Fruit fly (Drosophila melanogaster) whole organism, embryonic: ENCODE results near the gene CG44838.

ENCODE experiments used
- Adf1 ChIP-seq: fragments of 200-800 bp; sonication (Bioruptor generic); IDR thresholded peaks from 2 replicates; pipeline ENCODE4 v1.3.6; 2022; ENCODE audit warnings: missing biosample characterization, missing genetic modification characterization
- CG10209 ChIP-seq: fragments of 200-800 bp; sonication (Bioruptor generic); optimal IDR thresholded peaks from 3 replicates; lab custom pipeline; 2017; ENCODE audit warnings: missing biosample characterization, mild to moderate bottlenecking, missing genetic modification characterization, missing genetic modification reagents
- CG10543 ChIP-seq: fragments of 200-800 bp; sonication (Bioruptor generic); optimal IDR thresholded peaks from 3 replicates; lab custom pipeline; 2017; ENCODE audit warnings: missing biosample characterization, mild to moderate bottlenecking, missing genetic modification characterization, moderate library complexity
- CG11247 ChIP-seq: fragments of 200-800 bp; sonication (Bioruptor generic); IDR thresholded peaks from 2 replicates; pipeline ENCODE4 v1.3.6; 2022; ENCODE audit warnings: missing biosample characterization, missing genetic modification characterization
- CG11456 ChIP-seq: fragments of 200-800 bp; sonication (Bioruptor generic); IDR thresholded peaks from 3 replicates; pipeline ENCODE4 v1.3.6; 2022; ENCODE audit warnings: missing biosample characterization, missing genetic modification characterization
- CG12299 ChIP-seq: fragments of 200-800 bp; sonication (Bioruptor generic); optimal IDR thresholded peaks from 2 replicates; lab custom pipeline; 2018; ENCODE audit warnings: missing biosample characterization, mild to moderate bottlenecking, missing genetic modification characterization
- CG12769 ChIP-seq: fragments of 200-800 bp; sonication (Bioruptor generic); optimal IDR thresholded peaks from 2 replicates; lab custom pipeline; 2019; ENCODE audit warnings: missing biosample characterization, mild to moderate bottlenecking, missing genetic modification characterization, moderate library complexity
- CG13287 ChIP-seq: fragments of 200-800 bp; sonication (Bioruptor generic); IDR thresholded peaks from 2 replicates; pipeline ENCODE4 v1.3.6; 2022; ENCODE audit warnings: missing biosample characterization, missing genetic modification characterization; ENCODE audit not compliant: partially characterized antibody
- CG1647 ChIP-seq: fragments of 200-800 bp; sonication (Bioruptor generic); optimal IDR thresholded peaks from 3 replicates; lab custom pipeline; 2016; ENCODE audit warnings: missing biosample characterization, missing genetic modification characterization
- CG17328 ChIP-seq: fragments of 200-800 bp; sonication (Bioruptor generic); IDR thresholded peaks from 2 replicates; pipeline ENCODE4 v1.3.6; 2022; ENCODE audit warnings: missing biosample characterization, missing genetic modification characterization
- CG1832 ChIP-seq: fragments of 200-800 bp; sonication (Bioruptor generic); optimal IDR thresholded peaks from 2 replicates; lab custom pipeline; 2017; ENCODE audit warnings: missing biosample characterization, mild to moderate bottlenecking, missing genetic modification characterization, inconsistent platforms
- CG31224 ChIP-seq: fragments of 200-800 bp; sonication (Bioruptor generic); IDR thresholded peaks from 2 replicates; pipeline ENCODE4 v1.3.6; 2022; ENCODE audit warnings: missing biosample characterization, missing genetic modification characterization
- CG34224 ChIP-seq: fragments of 200-800 bp; sonication (Bioruptor generic); IDR thresholded peaks from 3 replicates; pipeline ENCODE4 v1.3.6; 2022; ENCODE audit warnings: missing biosample characterization, missing genetic modification characterization; ENCODE audit not compliant: partially characterized antibody
- CG34376 ChIP-seq: fragments of 200-800 bp; sonication (Bioruptor generic); optimal IDR thresholded peaks from 2 replicates; lab custom pipeline; 2018; ENCODE audit warnings: missing biosample characterization, mild to moderate bottlenecking, missing genetic modification characterization
- CG3847 ChIP-seq: fragments of 200-800 bp; sonication (Bioruptor generic); IDR thresholded peaks from 2 replicates; pipeline ENCODE4 v1.3.6; 2022; ENCODE audit warnings: missing biosample characterization, missing genetic modification characterization
- CG6683 ChIP-seq: fragments of 200-800 bp; sonication (Bioruptor generic); optimal IDR thresholded peaks from 2 replicates; lab custom pipeline; 2017; ENCODE audit warnings: missing biosample characterization, mild to moderate bottlenecking, missing genetic modification characterization, missing genetic modification reagents
- CG9932 ChIP-seq: fragments of 200-800 bp; sonication (Bioruptor generic); IDR thresholded peaks from 2 replicates; pipeline ENCODE4 v1.3.6; 2022; ENCODE audit warnings: missing biosample characterization, missing genetic modification characterization
- Dfd ChIP-seq, 2 experiments: fragments of >200 bp; optimal IDR thresholded peaks; 2 replicates each; lab custom pipeline; 2017; ENCODE audit warnings: missing biosample characterization in 2 of 2, missing genetic modification characterization in 2 of 2
- Eip74EF ChIP-seq, 2 experiments: fragments of 200-800 bp in 1 of 2; fragments of >200 bp in 1 of 2; sonication (Bioruptor generic) in 1 of 2; optimal IDR thresholded peaks; 2 replicates each; lab custom pipeline; 2017 to 2019; ENCODE audit warnings: missing biosample characterization in 2 of 2, missing genetic modification characterization in 2 of 2, mild to moderate bottlenecking in 1 of 2, moderate library complexity in 1 of 2
- HLH4C ChIP-seq: fragments of 200-800 bp; sonication (Bioruptor generic); IDR thresholded peaks from 3 replicates; pipeline ENCODE4 v1.3.6; 2022; ENCODE audit warnings: missing biosample characterization, missing genetic modification characterization; ENCODE audit not compliant: partially characterized antibody
- Hr39 ChIP-seq: fragments of >200 bp; optimal IDR thresholded peaks from 2 replicates; lab custom pipeline; 2017
- Hr51 ChIP-seq, 2 experiments: fragments of 200-800 bp; sonication (Bioruptor generic); optimal IDR thresholded peaks; 2 replicates in 1 of 2; 3 replicates in 1 of 2; lab custom pipeline; 2016 to 2018; ENCODE audit warnings: missing biosample characterization in 2 of 2, missing genetic modification characterization in 2 of 2, mild to moderate bottlenecking in 1 of 2, moderate library complexity in 1 of 2
- Med ChIP-seq: fragments of 200-800 bp; sonication (Bioruptor generic); peaks from one replicate; lab custom pipeline; 2016; ENCODE audit warnings: missing biosample characterization, missing genetic modification characterization, mild to moderate bottlenecking, inconsistent platforms, moderate library complexity
- Myb ChIP-seq: fragments of 200-800 bp; sonication (Bioruptor generic); optimal IDR thresholded peaks from 2 replicates; lab custom pipeline; 2016; ENCODE audit warnings: missing biosample characterization, missing genetic modification characterization
- Opbp ChIP-seq: fragments of 200-800 bp; sonication (Bioruptor generic); IDR thresholded peaks from 3 replicates; pipeline ENCODE4 v1.3.6; 2022; ENCODE audit warnings: missing biosample characterization, missing genetic modification characterization; ENCODE audit not compliant: partially characterized antibody
- Sin3A ChIP-seq: fragments of >200 bp; optimal IDR thresholded peaks from 2 replicates; lab custom pipeline; 2018
- al ChIP-seq: fragments of 200-800 bp; sonication (Bioruptor generic); IDR thresholded peaks from 2 replicates; pipeline ENCODE4 v1.3.6; 2022; ENCODE audit warnings: missing biosample characterization, missing genetic modification characterization
- amos ChIP-seq: fragments of 200-800 bp; sonication (Bioruptor generic); IDR thresholded peaks from 2 replicates; pipeline ENCODE4 v1.3.6; 2022; ENCODE audit warnings: missing biosample characterization, missing genetic modification characterization; ENCODE audit not compliant: partially characterized antibody
- ap ChIP-seq: fragments of 200-800 bp; sonication (Bioruptor generic); IDR thresholded peaks from 2 replicates; pipeline ENCODE4 v1.3.6; 2022; ENCODE audit warnings: missing biosample characterization, missing genetic modification characterization
- bbx ChIP-seq: fragments of 200-800 bp; sonication (Bioruptor generic); IDR thresholded peaks from 2 replicates; pipeline ENCODE4 v1.3.6; 2022; ENCODE audit warnings: missing biosample characterization, missing genetic modification characterization; ENCODE audit not compliant: partially characterized antibody
- btn ChIP-seq: fragments of 200-800 bp; sonication (Bioruptor generic); optimal IDR thresholded peaks from 2 replicates; lab custom pipeline; 2016; ENCODE audit warnings: missing biosample characterization, missing genetic modification characterization
- cg ChIP-seq: fragments of 200-800 bp; sonication (Bioruptor generic); optimal IDR thresholded peaks from 3 replicates; lab custom pipeline; 2019; ENCODE audit warnings: missing biosample characterization, mild to moderate bottlenecking, missing genetic modification characterization, moderate library complexity
- chinmo ChIP-seq: fragments of 200-800 bp; sonication (Bioruptor generic); IDR thresholded peaks from 4 replicates; pipeline ENCODE4 v1.3.6; 2022; ENCODE audit warnings: missing biosample characterization, missing genetic modification characterization; ENCODE audit not compliant: partially characterized antibody
- ci ChIP-seq: fragments of 200-800 bp; sonication (Bioruptor generic); IDR thresholded peaks from 3 replicates; pipeline ENCODE4 v1.3.6; 2022; ENCODE audit warnings: missing biosample characterization, missing genetic modification characterization
- crol ChIP-seq: fragments of 200-800 bp; sonication (Bioruptor generic); IDR thresholded peaks from 2 replicates; pipeline ENCODE4 v1.3.6; 2022; ENCODE audit warnings: missing biosample characterization, missing genetic modification characterization
- exex ChIP-seq: fragments of 200-800 bp; sonication (Bioruptor generic); optimal IDR thresholded peaks from 4 replicates; lab custom pipeline; 2018; ENCODE audit warnings: missing biosample characterization, mild to moderate bottlenecking, missing genetic modification characterization, moderate library complexity
- grn ChIP-seq: fragments of 200-800 bp; sonication (Bioruptor generic); optimal IDR thresholded peaks from 3 replicates; lab custom pipeline; 2017; ENCODE audit warnings: missing biosample characterization, missing genetic modification characterization
- kah ChIP-seq: fragments of 200-800 bp; sonication (Bioruptor generic); optimal IDR thresholded peaks from 2 replicates; lab custom pipeline; 2018; ENCODE audit warnings: missing biosample characterization, mild to moderate bottlenecking, missing genetic modification characterization
- onecut ChIP-seq: fragments of 200-800 bp; sonication (Bioruptor generic); IDR thresholded peaks from 2 replicates; pipeline ENCODE4 v1.3.6; 2022; ENCODE audit warnings: missing biosample characterization, missing genetic modification characterization
- rib ChIP-seq: fragments of 200-800 bp; sonication (Bioruptor generic); IDR thresholded peaks from 2 replicates; pipeline ENCODE4 v1.3.6; 2022; ENCODE audit warnings: missing biosample characterization, missing genetic modification characterization
- row ChIP-seq: fragments of 200-800 bp; sonication (Bioruptor generic); IDR thresholded peaks from 3 replicates; pipeline ENCODE4 v1.3.6; 2022; ENCODE audit warnings: missing biosample characterization, missing genetic modification characterization
- scrt ChIP-seq: fragments of 200-800 bp; sonication (Bioruptor generic); optimal IDR thresholded peaks from 2 replicates; lab custom pipeline; 2018; ENCODE audit warnings: missing biosample characterization, mild to moderate bottlenecking, missing genetic modification characterization, moderate library complexity
- sd ChIP-seq: fragments of 200-800 bp; sonication (Bioruptor generic); optimal IDR thresholded peaks from 3 replicates; lab custom pipeline; 2018; ENCODE audit warnings: missing biosample characterization, mild to moderate bottlenecking, missing genetic modification characterization, moderate library complexity
- sens ChIP-seq: fragments of 200-800 bp; sonication (Bioruptor generic); peaks from one replicate; lab custom pipeline; 2016; ENCODE audit warnings: missing biosample characterization, missing genetic modification characterization
- sna ChIP-seq: fragments of 200-800 bp; sonication (Bioruptor generic); IDR thresholded peaks from 2 replicates; pipeline ENCODE4 v1.3.6; 2022; ENCODE audit warnings: missing biosample characterization, missing genetic modification characterization; ENCODE audit not compliant: partially characterized antibody
- sr ChIP-seq: fragments of 200-800 bp; sonication (Bioruptor generic); IDR thresholded peaks from 3 replicates; pipeline ENCODE4 v1.3.6; 2022; ENCODE audit warnings: missing biosample characterization, missing genetic modification characterization
- stwl ChIP-seq: fragments of 200-800 bp; sonication (Bioruptor generic); optimal IDR thresholded peaks from 3 replicates; lab custom pipeline; 2018; ENCODE audit warnings: missing biosample characterization, mild to moderate bottlenecking, missing genetic modification characterization, moderate library complexity
- toy ChIP-seq: fragments of 200-800 bp; sonication (Bioruptor generic); IDR thresholded peaks from 2 replicates; pipeline ENCODE4 v1.3.6; 2022; ENCODE audit warnings: missing biosample characterization, missing genetic modification characterization

Gene CG44838

DNA sequence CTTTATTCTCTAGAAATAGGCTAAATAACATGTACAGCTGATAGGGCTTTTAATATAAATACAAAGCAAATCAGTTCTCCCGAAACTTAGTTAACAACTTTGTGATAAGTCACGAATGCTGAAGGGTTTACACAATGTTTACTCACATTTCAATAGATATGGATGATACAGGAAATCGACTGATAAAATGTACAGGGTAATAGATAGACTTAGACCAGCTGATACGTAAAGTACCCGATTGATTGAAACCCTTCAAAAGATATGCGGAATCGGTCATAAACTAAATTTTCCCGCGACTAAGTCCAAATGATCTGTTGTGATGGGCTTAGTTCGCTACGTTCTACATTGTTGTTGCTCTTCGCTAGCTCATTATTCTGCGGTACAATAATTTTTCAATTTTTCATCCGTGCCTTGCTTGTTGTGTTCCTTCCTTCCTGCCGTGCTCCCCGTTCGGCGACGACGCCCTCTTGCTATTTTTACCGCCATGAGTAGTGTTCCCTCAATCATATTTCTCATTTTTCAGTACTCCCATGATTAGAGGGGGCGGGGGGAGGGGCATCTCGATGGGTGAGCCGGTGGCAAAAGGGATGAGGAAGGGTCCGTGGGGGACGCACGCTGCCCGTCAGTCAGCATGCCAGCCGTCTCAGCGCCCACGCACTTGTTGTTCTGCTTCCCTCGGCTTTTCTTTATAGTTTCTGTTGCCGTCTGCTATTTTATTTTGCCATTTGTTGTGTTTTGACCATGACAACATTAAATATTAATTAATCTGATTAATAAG is 27.9 kb upstream of the CG44838 start:
- TF ChIP-seq CG3847 (GFP tag; lab: Robert Waterston, UW): no peak
- peak; percentile 47; the same call in 1 of the 3 replicates for TF ChIP-seq CG11456 (GFP tag; lab: Robert Waterston, UW)
- TF ChIP-seq CG34376 (GFP tag; lab: Kevin White, UChicago): peak; percentile 51
- TF ChIP-seq CG12769 (tag; lab: Kevin White, UChicago): peak; percentile 98
- TF ChIP-seq sd: peak; percentile 82
- TF ChIP-seq Eip74EF (GFP tag; optimal IDR thresholded peaks at IDR 0.05; lab: Kevin White, UChicago): no peak
- 0 out of 2 replicates have a peak, but pooled peaks have one; percentile 5 for TF ChIP-seq CG31224
- TF ChIP-seq chinmo (GFP tag; lab: Robert Waterston, UW): 0 out of 4 replicates have a peak, but pooled peaks have one; percentile 43
- no peak for TF ChIP-seq amos (GFP tag; lab: Robert Waterston, UW)
- TF ChIP-seq Hr39: peak; percentile 65
- 0 out of 2 replicates have a peak, but pooled peaks have one; percentile 7 for TF ChIP-seq CG9932 (GFP tag; lab: Robert Waterston, UW)
- peak; percentile 12; the same call in 1 of the 2 replicates for TF ChIP-seq Adf1 (GFP tag; lab: Robert Waterston, UW)
- peak; percentile 98 for TF ChIP-seq sr
- TF ChIP-seq kah (GFP tag; lab: Kevin White, UChicago): peak; percentile 64
- peak; percentile 88 for TF ChIP-seq CG10543 (GFP tag; lab: Kevin White, UChicago)
- TF ChIP-seq Med: peak; percentile 71
- peak; percentile 97 for TF ChIP-seq crol (GFP tag; lab: Robert Waterston, UW)
- TF ChIP-seq cg (GFP tag; lab: Kevin White, UChicago): no peak
- TF ChIP-seq ci (GFP tag; lab: Robert Waterston, UW): 0 out of 3 replicates have a peak, but pooled peaks have one; percentile 33
- TF ChIP-seq grn (GFP tag; lab: Kevin White, UChicago): peak; percentile 72
- no peak for TF ChIP-seq CG6683 (GFP tag; lab: Kevin White, UChicago)
- TF ChIP-seq rib: peak; percentile 48; the same call in 1 of the 2 replicates
- TF ChIP-seq HLH4C (GFP tag; lab: Robert Waterston, UW): no peak
- peak; percentile 40 for TF ChIP-seq exex (tag; lab: Kevin White, UChicago)
- TF ChIP-seq al (GFP tag; lab: Robert Waterston, UW): no peak
- TF ChIP-seq Myb: no peak
- no peak for TF ChIP-seq CG12299 (tag; lab: Kevin White, UChicago)

DNA sequence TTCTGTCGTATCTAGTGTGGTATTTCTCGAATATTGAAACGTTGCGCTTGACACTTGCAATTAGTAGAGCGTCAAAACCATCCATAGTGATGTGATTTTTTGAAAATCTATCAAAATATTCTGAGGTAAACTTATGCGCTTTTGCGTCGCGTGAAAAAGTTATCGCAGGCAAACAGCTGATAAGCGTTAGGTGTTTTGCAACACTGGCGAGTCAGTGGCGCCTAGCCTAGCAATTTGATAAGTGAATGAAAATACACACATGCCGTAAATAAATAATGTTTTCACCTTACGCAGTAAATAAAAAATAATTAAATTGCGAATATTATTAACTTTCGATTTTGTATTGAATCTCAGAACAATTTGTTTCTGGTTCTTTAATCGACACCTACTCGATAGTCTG is 25.5 kb upstream of the CG44838 start, which contains the start of gene CG42526:
TSS of gene CG42526 (minus strand) at position 85 of the 400 bp plus-strand sequence.
- TF ChIP-seq row (GFP tag; lab: Robert Waterston, UW) (peak; percentile 75), onecut (no peak), sens (GFP tag; lab: Kevin White, UChicago) (peak; percentile 80), ap (GFP tag; lab: Robert Waterston, UW) (0 out of 2 replicates have a peak, but pooled peaks have one; percentile 5), CG10209 (GFP tag; lab: Kevin White, UChicago) (peak; percentile 39), CG31224 (no peak), sna (GFP tag; lab: Robert Waterston, UW) (peak; percentile 43; the same call in 1 of the 2 replicates), stwl (peak; percentile 75), Dfd (GFP tag; optimal IDR thresholded peaks at IDR 0.05; lab: Kevin White, UChicago) (no peak), CG1647 (peak; percentile 7), CG34224 (peak; percentile 55; the same call in 2 of the 3 replicates), Sin3A (peak; percentile 25), bbx (GFP tag; lab: Robert Waterston, UW) (peak; percentile 53; the same call in 1 of the 2 replicates), btn (GFP tag; lab: Kevin White, UChicago) (no peak), CG1832 (GFP tag; lab: Kevin White, UChicago) (no peak), scrt (no peak), CG11247 (GFP tag; lab: Robert Waterston, UW) (peak; percentile 44; the same call in 1 of the 2 replicates), Hr51 (GFP tag; optimal IDR thresholded peaks at IDR 0.05; lab: Kevin White, UChicago) (peak; percentile 28 to 50), toy (GFP tag; lab: Robert Waterston, UW) (no peak), CG17328 (peak; percentile 46; the same call in 1 of the 2 replicates), CG13287 (GFP tag; lab: Robert Waterston, UW) (peak; percentile 83), Opbp (GFP tag; lab: Robert Waterston, UW) (0 out of 3 replicates have a peak, but pooled peaks have one; percentile 47)
